Worm (Caenorhabditis elegans) whole organism, late embryonic: Measurements from ENCODE around the gene Y59E9AL.4.

Experiments used
- hlh-8 ChIP-seq: sonication (generic microtip); optimal IDR thresholded peaks from 2 replicates; lab custom pipeline; 2016; ENCODE audit warnings: missing genotype, missing genetic modification characterization, missing compliant biosample characterization
- pha-4 ChIP-seq: fragments of 150-350 bp; optimal IDR thresholded peaks from 2 replicates; lab custom pipeline; 2018; ENCODE audit warnings: missing biosample characterization, missing genetic modification reagents, missing genetic modification characterization
- pqm-1 ChIP-seq: sonication (generic microtip); optimal IDR thresholded peaks from 2 replicates; lab custom pipeline; 2016; ENCODE audit warnings: missing genetic modification characterization, missing compliant biosample characterization

ce11 chrIV:5195531-5195930, 19.5 kb downstream of the Y59E9AL.4 start, which contains the start of gene gpa-18:
- TF ChIP-seq pha-4 (tag; lab: Kevin White, UChicago), result no peak
- TF ChIP-seq pqm-1 (tag; lab: Kevin White, UChicago), result no peak
- no peak for TF ChIP-seq hlh-8 (tag; lab: Kevin White, UChicago)
